Worm (Caenorhabditis elegans): ENCODE data around the gene F14D7.2.

ce11 chrV:14320730-14321319 is 27.3 kb upstream of the F14D7.2 start:
- TF ChIP-seq ceh-14 (tag; optimal IDR thresholded peaks at IDR 0.05) (no peak), pqm-1 (tag; optimal IDR thresholded peaks at IDR 0.05) (no peak), nhr-11 (tag; optimal IDR thresholded peaks at IDR 0.05) (no peak), unc-86 (tag; optimal IDR thresholded peaks at IDR 0.05) (no peak), pros-1 (tag; optimal IDR thresholded peaks at IDR 0.05) (no peak), fkh-10 (GFP tag; optimal IDR thresholded peaks at IDR 0.05) (no peak), ceh-22 (tag; optimal IDR thresholded peaks at IDR 0.05) (no peak), nfya-1 (tag; optimal IDR thresholded peaks at IDR 0.05) (no peak), F13H6.1 (tag; optimal IDR thresholded peaks at IDR 0.05) (no peak), C38D4.7 (GFP tag; optimal IDR thresholded peaks at IDR 0.05) (no peak), mec-3 (tag; optimal IDR thresholded peaks at IDR 0.05; ENCODE audit: borderline replicate concordance) (no peak)

All from whole organism, late embryonic.